Worm (Caenorhabditis elegans): ENCODE data around the gene nas-23.

DNA sequence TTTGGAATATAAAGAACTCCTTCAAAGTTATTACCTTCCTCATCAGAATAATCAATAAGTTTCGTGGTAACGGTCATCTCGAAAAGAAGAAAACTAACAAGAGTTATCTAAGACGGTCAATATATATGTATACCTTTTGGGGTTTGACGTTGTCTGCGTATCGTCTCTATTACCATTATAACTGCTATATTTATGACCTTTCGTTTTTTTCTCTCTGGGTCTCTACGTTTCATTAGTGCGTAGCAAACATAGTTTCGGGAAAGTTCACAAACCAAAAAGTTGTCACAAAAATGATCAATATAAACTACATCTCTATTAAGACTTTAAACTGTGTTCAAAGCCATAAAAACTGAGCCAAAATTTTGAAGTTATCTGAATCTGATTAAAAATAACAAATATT lies 36.3 kb downstream of the nas-23 start, which contains the start of gene D1022.4:
- no peak for TF ChIP-seq skn-1 (tag; optimal IDR thresholded peaks at IDR 0.05)
- no peak for TF ChIP-seq snpc-4 (tag; optimal IDR thresholded peaks at IDR 0.05)
- TF ChIP-seq nhr-76 (tag; optimal IDR thresholded peaks at IDR 0.05) = no peak
- TF ChIP-seq hmg-11 (tag; optimal IDR thresholded peaks at IDR 0.05) = no peak
- TF ChIP-seq elt-3 (tag; optimal IDR thresholded peaks at IDR 0.05) = no peak
- no peak for TF ChIP-seq unc-62 (GFP tag; optimal IDR thresholded peaks at IDR 0.05)
- no peak for TF ChIP-seq jun-1 (tag; optimal IDR thresholded peaks at IDR 0.05)
- no peak for TF ChIP-seq egl-27 (tag; optimal IDR thresholded peaks at IDR 0.05)
- TF ChIP-seq fkh-10 (GFP tag; optimal IDR thresholded peaks at IDR 0.05) = no peak
- TF ChIP-seq nhr-23 (tag; optimal IDR thresholded peaks at IDR 0.05) = peak; percentile 13
- TF ChIP-seq ceh-28 (tag; optimal IDR thresholded peaks at IDR 0.05) = peak; percentile 22
- no peak for TF ChIP-seq lin-39 (tag; optimal IDR thresholded peaks at IDR 0.05)

Data from whole organism, L3 larva.